Worm (Caenorhabditis elegans) whole organism, L3 larva: ENCODE results near the gene ptr-8.

Experiments
- R02D3.7 ChIP-seq: fragments of 150-350 bp; optimal IDR thresholded peaks from 2 replicates; lab custom pipeline; 2014; ENCODE audit warnings: missing biosample characterization, missing genetic modification characterization
- ZK546.5 ChIP-seq: sonication (generic microtip); optimal IDR thresholded peaks from 2 replicates; lab custom pipeline; 2017; ENCODE audit warnings: missing biosample characterization, missing genetic modification characterization
- aly-2 ChIP-seq: fragments of 150-350 bp; optimal IDR thresholded peaks from 2 replicates; lab custom pipeline; 2014; ENCODE audit warnings: missing biosample characterization, missing genetic modification characterization
- ama-1 ChIP-seq: fragments of 150-350 bp; optimal IDR thresholded peaks from 2 replicates; lab custom pipeline; 2018
- ceh-16 ChIP-seq: sonication (generic microtip); optimal IDR thresholded peaks from 2 replicates; lab custom pipeline; 2017; ENCODE audit warnings: missing biosample characterization, missing genetic modification characterization
- ceh-28 ChIP-seq: fragments of 150-350 bp; optimal IDR thresholded peaks from 2 replicates; lab custom pipeline; 2014; ENCODE audit warnings: missing biosample characterization, missing genetic modification reagents, missing genetic modification characterization
- ceh-82 ChIP-seq: fragments of 150-350 bp; optimal IDR thresholded peaks from 2 replicates; lab custom pipeline; 2014; ENCODE audit warnings: missing biosample characterization, missing genetic modification characterization
- ceh-9 ChIP-seq: sonication (generic microtip); optimal IDR thresholded peaks from 2 replicates; lab custom pipeline; 2018; ENCODE audit warnings: missing biosample characterization, missing genetic modification characterization
- daf-12 ChIP-seq: fragments of 150-350 bp; optimal IDR thresholded peaks from 2 replicates; lab custom pipeline; 2014; ENCODE audit warnings: missing biosample characterization, missing genetic modification reagents, missing genetic modification characterization
- egl-27 ChIP-seq: sonication (generic microtip); optimal IDR thresholded peaks from 4 replicates; lab custom pipeline; 2017; ENCODE audit warnings: missing biosample characterization, missing genetic modification reagents, missing genetic modification characterization
- egl-5 ChIP-seq: fragments of 150-350 bp; optimal IDR thresholded peaks from 2 replicates; lab custom pipeline; 2017; ENCODE audit warnings: missing biosample characterization, missing genetic modification reagents, missing genetic modification characterization, inconsistent platforms
- elt-1 ChIP-seq: fragments of 150-350 bp; optimal IDR thresholded peaks from 2 replicates; lab custom pipeline; 2014; ENCODE audit warnings: missing biosample characterization, missing genetic modification characterization
- elt-2 ChIP-seq: sonication (generic microtip); optimal IDR thresholded peaks from 2 replicates; lab custom pipeline; 2016; ENCODE audit warnings: missing genetic modification reagents, mild to moderate bottlenecking, missing genetic modification characterization, missing compliant biosample characterization
- elt-3 ChIP-seq, 3 experiments: fragments of 150-350 bp in 1 of 3; sonication (generic microtip) in 2 of 3; optimal IDR thresholded peaks; 2 replicates in 2 of 3; 4 replicates in 1 of 3; lab custom pipeline; 2014 to 2017; ENCODE audit warnings: missing biosample characterization in 3 of 3, missing genetic modification characterization in 3 of 3
- eor-1 ChIP-seq, 2 experiments: fragments of 150-350 bp; optimal IDR thresholded peaks; 2 replicates each; lab custom pipeline; 2014 to 2018; ENCODE audit warnings: missing biosample characterization in 2 of 2, missing genetic modification characterization in 2 of 2
- fkh-10 ChIP-seq: sonication (generic microtip); optimal IDR thresholded peaks from 2 replicates; lab custom pipeline; 2017; ENCODE audit warnings: missing biosample characterization, missing genetic modification reagents, missing genetic modification characterization
- fkh-2 ChIP-seq: fragments of 150-350 bp; optimal IDR thresholded peaks from 2 replicates; lab custom pipeline; 2014; ENCODE audit warnings: missing biosample characterization, missing genetic modification reagents, missing genetic modification characterization
- fos-1 ChIP-seq: fragments of 150-350 bp; optimal IDR thresholded peaks from 2 replicates; lab custom pipeline; 2014; ENCODE audit warnings: missing biosample characterization, missing genetic modification characterization
- hmg-11 ChIP-seq: sonication (generic microtip); optimal IDR thresholded peaks from 2 replicates; lab custom pipeline; 2016; ENCODE audit warnings: missing genetic modification characterization, missing compliant biosample characterization
- jun-1 ChIP-seq: fragments of 150-350 bp; optimal IDR thresholded peaks from 2 replicates; lab custom pipeline; 2014; ENCODE audit warnings: missing biosample characterization, missing genetic modification reagents, missing genetic modification characterization
- lin-15B ChIP-seq: fragments of 150-350 bp; optimal IDR thresholded peaks from 2 replicates; lab custom pipeline; 2014; ENCODE audit warnings: missing biosample characterization, missing genetic modification characterization
- lin-39 ChIP-seq: fragments of 150-350 bp; optimal IDR thresholded peaks from 2 replicates; lab custom pipeline; 2018; ENCODE audit warnings: missing biosample characterization, missing genetic modification reagents, missing genetic modification characterization
- lsy-12 ChIP-seq: sonication (generic microtip); optimal IDR thresholded peaks from 2 replicates; lab custom pipeline; 2016; ENCODE audit warnings: mild to moderate bottlenecking, missing genetic modification characterization, missing compliant biosample characterization
- mdl-1 ChIP-seq: fragments of 150-350 bp; optimal IDR thresholded peaks from 2 replicates; lab custom pipeline; 2014; ENCODE audit warnings: missing biosample characterization, missing genetic modification characterization
- mml-1 ChIP-seq: fragments of 150-350 bp; sonication (generic microtip); optimal IDR thresholded peaks from 3 replicates; lab custom pipeline; 2014; ENCODE audit warnings: missing biosample characterization, missing genetic modification characterization
- nfya-1 ChIP-seq: sonication (generic microtip); optimal IDR thresholded peaks from 2 replicates; lab custom pipeline; 2017; ENCODE audit warnings: missing genetic modification characterization, mild to moderate bottlenecking, missing compliant biosample characterization, antibody characterized with exemption, moderate library complexity; ENCODE audit not compliant: insufficient read depth
- nhr-11 ChIP-seq: fragments of 150-350 bp; optimal IDR thresholded peaks from 2 replicates; lab custom pipeline; 2014; ENCODE audit warnings: missing biosample characterization, missing genetic modification characterization
- nhr-12 ChIP-seq: fragments of 150-350 bp; optimal IDR thresholded peaks from 2 replicates; lab custom pipeline; 2014; ENCODE audit warnings: missing biosample characterization, missing genetic modification characterization
- nhr-23 ChIP-seq: fragments of 150-350 bp; optimal IDR thresholded peaks from 2 replicates; lab custom pipeline; 2014; ENCODE audit warnings: missing biosample characterization, missing genetic modification reagents, missing genetic modification characterization
- nhr-237 ChIP-seq: fragments of 150-350 bp; optimal IDR thresholded peaks from 2 replicates; lab custom pipeline; 2014; ENCODE audit warnings: missing biosample characterization, missing genetic modification characterization
- nhr-25 ChIP-seq: sonication (generic microtip); optimal IDR thresholded peaks from 2 replicates; lab custom pipeline; 2017; ENCODE audit warnings: missing biosample characterization, missing genetic modification characterization
- nhr-28 ChIP-seq: fragments of 150-350 bp; optimal IDR thresholded peaks from 2 replicates; lab custom pipeline; 2014; ENCODE audit warnings: missing biosample characterization, missing genetic modification characterization
- nhr-43 ChIP-seq: sonication (generic microtip); optimal IDR thresholded peaks from 2 replicates; lab custom pipeline; 2016; ENCODE audit warnings: mild to moderate bottlenecking, missing genetic modification characterization, missing compliant biosample characterization; ENCODE audit not compliant: poor library complexity, severe bottlenecking
- nhr-67 ChIP-seq: fragments of 150-350 bp; optimal IDR thresholded peaks from 2 replicates; lab custom pipeline; 2014; ENCODE audit warnings: missing biosample characterization, missing genetic modification characterization
- nhr-76 ChIP-seq: fragments of 150-350 bp; sonication (generic microtip); optimal IDR thresholded peaks from 5 replicates; lab custom pipeline; 2014; ENCODE audit warnings: missing biosample characterization, missing genetic modification characterization
- nhr-77 ChIP-seq: fragments of 150-350 bp; optimal IDR thresholded peaks from 2 replicates; lab custom pipeline; 2014; ENCODE audit warnings: missing biosample characterization, missing genetic modification characterization
- pha-4 ChIP-seq: fragments of 150-350 bp; optimal IDR thresholded peaks from 2 replicates; lab custom pipeline; 2014; ENCODE audit warnings: missing biosample characterization, missing genetic modification reagents, missing genetic modification characterization
- pqm-1 ChIP-seq: fragments of 150-350 bp; optimal IDR thresholded peaks from 2 replicates; lab custom pipeline; 2017; ENCODE audit warnings: missing biosample characterization, missing genetic modification characterization, inconsistent platforms
- sea-2 ChIP-seq: fragments of 150-350 bp; sonication (generic microtip); optimal IDR thresholded peaks from 4 replicates; lab custom pipeline; 2014; ENCODE audit warnings: missing biosample characterization, missing genetic modification reagents, missing genetic modification characterization
- skn-1 ChIP-seq: fragments of 150-350 bp; optimal IDR thresholded peaks from 2 replicates; lab custom pipeline; 2014; ENCODE audit warnings: missing biosample characterization, missing genetic modification characterization
- snpc-4 ChIP-seq: fragments of 150-350 bp; optimal IDR thresholded peaks from 2 replicates; lab custom pipeline; 2014; ENCODE audit warnings: missing biosample characterization, missing genetic modification characterization
- tbx-2 ChIP-seq: sonication (generic microtip); optimal IDR thresholded peaks from 2 replicates; lab custom pipeline; 2016; ENCODE audit warnings: mild to moderate bottlenecking, missing genetic modification characterization, missing compliant biosample characterization
- unc-39 ChIP-seq: sonication (generic microtip); optimal IDR thresholded peaks from 4 replicates; lab custom pipeline; 2017; ENCODE audit warnings: missing biosample characterization, missing genetic modification characterization
- unc-62 ChIP-seq: fragments of 150-350 bp; sonication (generic microtip); optimal IDR thresholded peaks from 4 replicates; lab custom pipeline; 2014; ENCODE audit warnings: missing biosample characterization, missing genetic modification reagents, missing genetic modification characterization
- zag-1 ChIP-seq: fragments of 150-350 bp; optimal IDR thresholded peaks from 2 replicates; lab custom pipeline; 2014; ENCODE audit warnings: missing biosample characterization, missing genetic modification characterization
- ztf-11 ChIP-seq: fragments of 150-350 bp; optimal IDR thresholded peaks from 2 replicates; lab custom pipeline; 2014; ENCODE audit warnings: missing biosample characterization, missing genetic modification characterization
- ztf-4 ChIP-seq: fragments of 150-350 bp; optimal IDR thresholded peaks from 2 replicates; lab custom pipeline; 2014; ENCODE audit warnings: missing biosample characterization, missing genetic modification characterization

The ptr-8 gene

ce11 chrII:10888979-10889378, at the start of gene ptr-8:
TSS of gene ptr-8 (plus strand) at chrII:10889279.
- no peak for TF ChIP-seq zag-1
- TF ChIP-seq ztf-4 (tag; lab: Kevin White, UChicago), result no peak
- no peak for TF ChIP-seq nhr-77
- TF ChIP-seq mml-1 (tag; lab: Kevin White, UChicago), result no peak
- no peak for TF ChIP-seq tbx-2 (tag; lab: Kevin White, UChicago)
- TF ChIP-seq elt-2 (tag; lab: Kevin White, UChicago), result no peak
- TF ChIP-seq nhr-11, result no peak
- no peak for TF ChIP-seq ceh-82
- no peak for TF ChIP-seq ztf-11 (tag; lab: Kevin White, UChicago)
- no peak for TF ChIP-seq pqm-1 (tag; lab: Kevin White, UChicago)
- no peak for TF ChIP-seq nhr-12
- TF ChIP-seq lin-15B, result no peak
- TF ChIP-seq ZK546.5 (tag; lab: Kevin White, UChicago), result no peak
- TF ChIP-seq R02D3.7 (tag; lab: Kevin White, UChicago), result no peak

DNA sequence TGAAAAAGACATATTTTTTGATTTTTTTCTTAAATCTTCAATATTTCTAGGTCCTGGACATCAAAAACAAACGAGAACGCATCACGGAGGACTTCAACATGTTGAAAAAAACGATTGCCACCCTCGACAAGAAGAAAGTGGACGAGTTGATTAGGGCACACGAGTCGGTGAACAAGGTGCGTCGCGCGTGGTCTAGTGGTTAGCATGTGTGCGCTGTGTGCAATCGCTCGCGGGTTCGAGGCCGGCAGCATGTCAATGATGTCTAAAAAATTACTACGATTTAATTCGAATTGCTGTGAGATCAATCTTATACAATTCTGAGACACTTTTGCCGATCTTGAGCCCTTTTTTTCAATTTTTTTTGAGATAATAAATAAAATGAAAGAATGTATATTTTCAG, 49.0 kb upstream of the ptr-8 start:
- TF ChIP-seq nhr-67 (tag; lab: Kevin White, UChicago) (no peak), fos-1 (no peak), R02D3.7 (tag; lab: Kevin White, UChicago) (peak; percentile 43), fkh-2 (tag; lab: Kevin White, UChicago) (no peak), lin-39 (tag; lab: Kevin White, UChicago) (peak; percentile 94), nhr-25 (tag; lab: Kevin White, UChicago) (peak; percentile 71), nfya-1 (tag; lab: Kevin White, UChicago) (peak; percentile 79), ceh-9 (tag; lab: Kevin White, UChicago) (no peak), daf-12 (no peak), mdl-1 (tag; lab: Kevin White, UChicago) (no peak), ztf-11 (tag; lab: Kevin White, UChicago) (peak; percentile 28), pha-4 (tag; lab: Kevin White, UChicago) (peak; percentile 78), snpc-4 (peak; percentile 20), elt-1 (tag; lab: Kevin White, UChicago) (no peak), pqm-1 (tag; lab: Kevin White, UChicago) (peak; percentile 36), nhr-23 (peak; percentile 44), elt-3 (tag; optimal IDR thresholded peaks at IDR 0.05; lab: Kevin White, UChicago) (peak in 1 of 3 experiments; percentile 81), ama-1 (peak; percentile 52), ceh-28 (tag; lab: Kevin White, UChicago) (no peak), ceh-82 (no peak), nhr-43 (tag; lab: Kevin White, UChicago) (peak; percentile 83), tbx-2 (tag; lab: Kevin White, UChicago) (peak; percentile 62), nhr-237 (tag; lab: Kevin White, UChicago) (no peak), hmg-11 (tag; lab: Kevin White, UChicago) (peak; percentile 90), nhr-28 (tag; lab: Kevin White, UChicago) (no peak), lin-15B (peak; percentile 45), zag-1 (no peak), unc-39 (no peak), aly-2 (tag; lab: Kevin White, UChicago) (no peak), jun-1 (tag; lab: Kevin White, UChicago) (peak; percentile 72), nhr-77 (peak; percentile 77), eor-1 (tag; optimal IDR thresholded peaks at IDR 0.05; lab: Kevin White, UChicago) (no peak), ZK546.5 (tag; lab: Kevin White, UChicago) (no peak), egl-5 (tag; lab: Kevin White, UChicago) (no peak), egl-27 (no peak), ceh-16 (tag; lab: Kevin White, UChicago) (no peak), nhr-76 (tag; lab: Kevin White, UChicago) (no peak), fkh-10 (GFP tag; lab: Kevin White, UChicago) (peak; percentile 8), ztf-4 (tag; lab: Kevin White, UChicago) (peak; percentile 68), mml-1 (tag; lab: Kevin White, UChicago) (no peak), sea-2 (no peak), nhr-11 (peak; percentile 46), nhr-12 (no peak), lsy-12 (tag; lab: Kevin White, UChicago) (peak; percentile 74), elt-2 (tag; lab: Kevin White, UChicago) (peak; percentile 58), unc-62 (GFP tag; lab: Kevin White, UChicago) (peak; percentile 40), skn-1 (peak; percentile 12)
